Fruit fly (Drosophila melanogaster) S2 (cell line): ENCODE data around the gene sqz.
A peak's percentile ranks its signal among the peaks of the same experiment; 100 is the strongest.

Source experiments
- CG8478 ChIP-seq: fragments of >200 bp; optimal IDR thresholded peaks from 2 replicates; lab custom pipeline; 2018
- CTCF ChIP-seq, 2 experiments: fragments of >200 bp; optimal IDR thresholded peaks; 2 replicates each; lab custom pipeline; 2018

Gene sqz

DNA sequence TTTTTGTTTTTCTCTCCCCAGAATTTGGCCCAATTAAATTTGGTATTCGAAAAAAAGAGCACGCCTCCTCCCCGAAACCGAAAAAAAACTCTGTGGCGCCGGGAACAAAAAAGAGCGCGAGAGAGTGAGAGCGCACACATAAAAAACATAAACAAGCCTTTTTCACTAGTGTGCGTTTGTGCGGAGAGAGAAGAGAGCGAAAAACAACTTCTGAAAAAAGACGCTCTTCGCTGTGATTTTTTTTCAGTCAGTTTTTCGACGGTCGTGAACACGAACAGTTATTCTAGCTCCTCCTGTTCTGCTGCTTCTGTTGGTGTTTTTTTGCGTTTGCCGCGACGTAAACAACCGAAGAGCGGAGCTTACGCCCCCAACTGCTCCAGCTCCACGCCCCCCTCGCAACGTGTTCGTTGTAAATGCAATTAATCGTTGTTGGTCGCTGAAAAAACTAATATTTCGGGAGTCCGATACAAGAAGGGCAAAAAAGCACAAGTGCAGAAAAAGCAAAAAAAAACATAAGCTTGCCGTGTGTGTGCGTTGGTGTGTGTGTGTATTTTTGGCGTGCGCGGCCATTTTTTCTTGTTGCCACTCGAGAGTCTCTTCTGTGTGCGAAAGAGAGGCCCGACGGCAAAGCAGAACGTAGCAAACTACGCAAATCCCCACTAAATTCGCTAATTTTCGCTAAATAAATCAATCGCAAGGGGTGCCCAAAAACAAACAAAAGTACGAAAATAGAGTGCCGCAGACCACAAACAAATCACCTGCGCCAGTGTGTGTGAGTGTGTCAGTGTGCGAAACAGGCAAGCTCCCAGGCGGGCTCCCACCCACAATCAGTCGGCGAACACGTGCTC is at the start of gene sqz:
sqz (plus strand) TSS at position 240 of the 848 bp plus-strand sequence.
- no peak for TF ChIP-seq CG8478 (lab: Kevin White, UChicago)
- TF ChIP-seq CTCF (optimal IDR thresholded peaks at IDR 0.05; lab: Kevin White, UChicago): no peak

dm6 chr3R:19118505-19119138 is 45.4 kb upstream of the sqz start:
- TF ChIP-seq CTCF (optimal IDR thresholded peaks at IDR 0.05; lab: Kevin White, UChicago) (no peak), CG8478 (lab: Kevin White, UChicago) (no peak)

- TF ChIP-seq CG8478 (lab: Kevin White, UChicago) (no peak), CTCF (optimal IDR thresholded peaks at IDR 0.05; lab: Kevin White, UChicago) (no peak)
Observed at dm6 chr3R:19132146-19132833, 31.7 kb upstream of the sqz start, which contains the start of gene Cyp12a5. Gene Cyp12a5, plus strand, starts transcription at chr3R:19132648.

DNA sequence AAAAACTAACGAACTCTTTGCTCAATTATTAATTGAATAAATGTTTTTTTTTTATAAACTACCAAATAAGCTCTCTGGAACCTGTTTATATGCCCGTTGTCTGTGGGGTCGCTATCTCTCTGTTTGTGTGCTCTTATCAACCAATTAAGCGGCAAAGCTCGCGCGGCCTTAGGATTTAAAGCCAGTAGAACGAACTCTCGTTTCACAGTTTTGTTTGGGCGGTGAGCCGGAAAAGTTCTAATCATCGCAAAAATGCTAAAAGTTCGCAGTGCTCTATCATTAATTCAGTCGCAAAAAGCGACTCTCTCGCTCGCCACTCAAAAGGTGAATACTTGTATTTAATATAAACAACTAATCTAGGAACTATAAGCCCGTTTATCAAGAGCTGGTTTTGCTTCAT is 29.1 kb upstream of the sqz start, which contains the start of gene Cyp12a4:
Cyp12a4 (plus strand) TSS at position 202 of the 400 bp plus-strand sequence.
- TF ChIP-seq CG8478 (lab: Kevin White, UChicago) (no peak), CTCF (optimal IDR thresholded peaks at IDR 0.05; lab: Kevin White, UChicago) (no peak)

DNA sequence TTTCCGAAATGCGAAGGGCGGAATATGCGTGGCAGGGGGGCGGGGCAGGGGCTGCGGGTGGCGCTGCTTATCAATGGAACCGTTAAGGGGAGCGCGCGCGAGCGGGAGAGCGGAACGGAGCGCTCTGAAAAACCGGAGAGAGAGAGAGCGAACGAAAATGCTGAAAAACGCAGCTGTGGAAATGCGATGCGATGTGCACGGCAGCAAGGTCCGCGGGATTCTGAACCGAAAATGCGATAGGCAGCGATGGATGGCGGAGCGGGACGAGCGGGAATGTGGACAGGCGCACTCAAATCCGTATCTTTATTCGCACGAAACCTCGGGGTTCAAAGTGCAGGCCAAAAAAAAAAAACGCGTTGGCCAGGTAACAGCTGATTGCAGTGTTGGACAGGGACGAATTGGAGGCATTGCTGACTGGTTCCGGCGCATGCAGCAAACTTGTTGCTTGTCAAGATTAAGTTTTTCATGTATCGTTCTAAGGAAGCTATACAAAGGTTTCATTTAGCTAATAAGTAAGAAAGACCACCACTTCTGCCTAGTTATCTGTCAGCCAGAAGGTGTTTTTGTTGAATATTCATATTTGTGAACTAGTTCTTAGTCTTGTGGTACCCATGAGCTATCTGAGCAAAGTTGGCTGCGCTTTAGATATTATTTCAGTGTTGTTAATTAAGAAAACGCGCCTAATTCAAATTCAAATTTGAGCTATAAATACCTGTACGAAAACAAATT is 16.3 kb upstream of the sqz start, which contains the start of gene Ppcs:
Ppcs (minus strand) TSS at position 400 of the 729 bp plus-strand sequence.
- no peak for TF ChIP-seq CG8478 (lab: Kevin White, UChicago)
- TF ChIP-seq CTCF (optimal IDR thresholded peaks at IDR 0.05; lab: Kevin White, UChicago): no peak

DNA sequence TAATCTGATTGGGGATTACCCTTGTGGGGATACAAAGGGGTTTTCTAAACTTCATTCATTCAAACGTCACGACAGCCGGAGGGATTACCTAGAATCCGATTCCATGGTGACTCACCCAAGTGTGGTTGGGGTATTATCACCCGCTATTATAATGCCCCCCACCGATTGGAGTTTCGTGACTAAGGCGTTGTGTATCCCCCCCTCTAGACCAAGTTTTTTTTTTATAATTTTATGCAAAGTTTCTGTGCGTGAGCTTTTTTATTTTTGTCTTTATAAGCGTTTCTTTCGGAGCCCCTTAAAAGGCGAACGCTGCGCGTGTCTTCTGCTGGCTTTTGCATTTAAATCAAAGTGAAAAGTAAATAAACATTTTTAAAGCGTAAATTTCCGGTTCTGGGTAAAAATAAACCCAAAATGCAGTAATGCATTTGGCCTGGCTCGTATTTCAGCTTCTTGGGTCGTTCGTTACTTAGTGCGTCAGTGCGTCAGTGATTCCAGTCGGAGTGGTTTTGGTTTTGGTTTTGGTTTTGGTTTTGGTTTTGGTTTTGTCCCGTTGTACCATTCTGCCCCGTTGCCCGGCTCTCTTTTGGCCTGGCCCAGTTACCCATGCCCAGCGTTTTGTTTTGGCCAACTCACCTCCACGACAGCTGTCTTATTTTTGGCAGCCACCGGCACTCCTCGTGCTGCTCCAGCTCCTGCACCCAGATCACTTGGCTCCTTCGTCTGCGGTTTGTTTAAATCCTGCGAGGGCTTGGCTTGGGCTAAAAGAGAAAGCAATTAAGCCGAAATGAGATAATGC is 13.0 kb upstream of the sqz start:
- TF ChIP-seq CG8478 (lab: Kevin White, UChicago): no peak
- TF ChIP-seq CTCF (optimal IDR thresholded peaks at IDR 0.05; lab: Kevin White, UChicago): no peak

DNA sequence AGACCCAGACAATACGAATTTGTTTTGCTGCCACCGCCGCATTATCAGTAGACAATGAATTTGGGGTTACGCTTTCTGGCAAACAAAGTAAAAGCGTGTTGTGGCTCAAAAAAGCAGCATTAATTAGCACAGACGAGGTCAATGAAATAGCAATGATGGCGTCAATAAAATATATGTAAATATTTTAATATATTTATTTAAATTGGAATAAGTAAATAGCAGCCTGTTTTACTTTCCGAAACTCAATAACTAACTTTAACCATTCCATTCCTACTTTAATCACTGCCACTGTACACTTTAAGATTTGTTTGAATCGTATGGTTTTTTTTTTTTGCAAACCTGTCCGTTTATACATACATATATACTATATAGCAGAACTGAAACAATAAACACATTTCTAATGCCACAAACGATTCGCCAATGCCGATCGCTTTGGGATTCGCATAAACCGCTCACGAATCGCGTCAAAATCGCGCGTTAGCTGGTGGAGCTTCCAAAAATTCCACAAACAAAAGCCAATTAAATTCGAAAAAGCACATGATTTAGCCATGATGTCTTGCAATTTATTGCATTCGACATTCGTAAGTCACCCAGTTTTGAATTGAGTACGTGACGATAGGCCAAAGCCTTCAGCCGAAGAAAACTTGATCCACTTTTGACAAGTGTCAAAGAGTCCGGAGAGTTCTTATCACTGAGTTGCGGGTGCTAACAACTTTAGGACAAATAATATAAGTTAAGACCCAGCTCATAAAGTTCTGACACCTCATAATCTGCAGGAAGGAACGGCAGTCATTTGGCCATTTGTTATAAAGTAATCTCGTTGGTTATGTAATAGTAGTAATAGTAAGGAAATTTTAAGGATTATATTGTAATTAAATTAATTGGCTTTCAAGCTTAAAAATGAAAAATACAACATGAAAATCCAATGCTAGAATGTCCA is 11.9 kb upstream of the sqz start:
- TF ChIP-seq CTCF (optimal IDR thresholded peaks at IDR 0.05; lab: Kevin White, UChicago) (no peak), CG8478 (lab: Kevin White, UChicago) (no peak)

DNA sequence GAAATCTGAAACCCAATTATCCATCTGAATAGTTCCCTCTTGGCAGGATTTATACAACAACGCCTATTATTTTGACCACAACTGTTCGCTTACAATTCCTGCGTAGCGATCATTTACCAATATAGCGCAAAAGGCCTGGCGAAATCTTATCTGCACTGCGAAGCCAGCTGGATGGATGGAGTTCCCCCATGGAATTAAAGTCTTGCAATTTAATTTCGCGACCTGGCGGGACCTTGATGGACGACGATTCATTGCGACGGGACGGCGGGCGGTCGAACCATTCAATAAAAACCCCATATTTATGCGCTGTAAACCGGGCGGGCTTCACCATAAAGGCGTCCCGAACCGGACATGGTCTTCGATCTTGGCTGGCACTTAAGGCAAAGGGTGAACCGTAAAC is 11.2 kb upstream of the sqz start:
- no peak for TF ChIP-seq CTCF (optimal IDR thresholded peaks at IDR 0.05; lab: Kevin White, UChicago)
- TF ChIP-seq CG8478 (lab: Kevin White, UChicago): no peak

dm6 chr3R:19153502-19153983 is 10.5 kb upstream of the sqz start, which contains the start of gene CG5835:
Gene CG5835, minus strand, starts transcription at chr3R:19153686.
- TF ChIP-seq CTCF (optimal IDR thresholded peaks at IDR 0.05; lab: Kevin White, UChicago) (no peak), CG8478 (lab: Kevin White, UChicago) (no peak)

dm6 chr3R:19156670-19157402 is 7.2 kb upstream of the sqz start, which contains the start of gene nanos:
Gene nanos, plus strand, starts transcription at chr3R:19157238.
- TF ChIP-seq CTCF (optimal IDR thresholded peaks at IDR 0.05; lab: Kevin White, UChicago): peak in 1 of 2 experiments; percentile 4
- no peak for TF ChIP-seq CG8478 (lab: Kevin White, UChicago)

- TF ChIP-seq CTCF (optimal IDR thresholded peaks at IDR 0.05; lab: Kevin White, UChicago) (no peak), CG8478 (lab: Kevin White, UChicago) (no peak)
Observed at dm6 chr3R:19157997-19158396, 6.0 kb upstream of the sqz start.
